Worm (Caenorhabditis elegans) whole organism, midembryonic: ENCODE data around the gene mam-6.

Source experiments
- med-1 ChIP-seq: sonication (generic microtip); optimal IDR thresholded peaks from 2 replicates; lab custom pipeline; 2017; ENCODE audit warnings: missing genetic modification characterization, mild to moderate bottlenecking, missing compliant biosample characterization, antibody characterized with exemption, missing genetic modification reagents; ENCODE audit not compliant: insufficient read depth
- ref-1 ChIP-seq: fragments of 200-800 bp; sonication (Bioruptor generic); conservative IDR thresholded peaks from 2 replicates; pipeline ENCODE4 v1.3.6; 2022; ENCODE audit warnings: missing genetic modification reagents, missing genetic modification characterization, missing compliant biosample characterization
- tab-1 ChIP-seq: fragments of 200-800 bp; sonication (Bioruptor generic); IDR thresholded peaks from 2 replicates; pipeline ENCODE4 v1.3.6; 2022; ENCODE audit warnings: missing genetic modification characterization, missing compliant biosample characterization

ce11 chrX:15045401-15045800 is 23.7 kb downstream of the mam-6 start:
- no peak for TF ChIP-seq ref-1 (GFP tag; lab: Robert Waterston, UW)
- no peak for TF ChIP-seq tab-1
- no peak for TF ChIP-seq med-1
